Fruit fly (Drosophila melanogaster): ENCODE data around the gene CG4942.

The CG4942 gene

DNA sequence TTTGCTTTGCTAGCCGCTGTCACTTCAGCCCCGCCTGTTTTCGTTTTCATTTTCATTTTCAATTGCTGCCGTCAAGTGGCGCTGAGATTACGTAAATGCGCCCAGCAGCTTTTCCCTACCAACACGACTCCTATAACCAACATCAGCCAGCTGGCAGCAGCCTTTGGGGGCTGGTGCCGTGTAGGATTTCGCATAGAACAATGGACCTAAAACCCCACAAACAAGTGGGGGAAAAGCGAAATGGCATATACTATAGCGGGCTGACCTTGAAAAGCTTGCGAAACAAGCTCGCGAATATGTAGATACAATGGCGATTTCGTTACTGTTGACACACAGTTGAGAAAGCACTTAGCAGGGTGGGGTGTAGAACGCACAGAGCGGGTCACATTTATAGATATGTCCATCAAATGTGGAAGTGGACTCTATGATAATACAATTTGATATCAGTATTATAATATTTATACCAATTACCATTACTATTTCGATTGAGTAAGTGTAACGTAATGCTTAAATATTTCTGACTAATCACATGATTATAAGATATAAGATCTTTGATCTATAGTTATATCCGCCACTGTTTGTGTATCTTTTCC, 13.2 kb upstream of the CG4942 start:
- TF ChIP-seq CG8478 (optimal IDR thresholded peaks at IDR 0.05) (no peak), CTCF (optimal IDR thresholded peaks at IDR 0.05) (no peak)

- TF ChIP-seq CTCF (optimal IDR thresholded peaks at IDR 0.05) (no peak), CG8478 (optimal IDR thresholded peaks at IDR 0.05) (no peak)
These were observed 11.5 kb upstream of the CG4942 start for dm6 chr3L:9061449-9061848.

- TF ChIP-seq CG8478 (optimal IDR thresholded peaks at IDR 0.05) (no peak), CTCF (optimal IDR thresholded peaks at IDR 0.05) (no peak)
These were observed 10.1 kb upstream of the CG4942 start for dm6 chr3L:9062816-9063215.

dm6 chr3L:9063607-9064006, 9.3 kb upstream of the CG4942 start:
- TF ChIP-seq CTCF (optimal IDR thresholded peaks at IDR 0.05), result no peak
- no peak for TF ChIP-seq CG8478 (optimal IDR thresholded peaks at IDR 0.05)

dm6 chr3L:9064207-9064754, 8.6 kb upstream of the CG4942 start:
- TF ChIP-seq CTCF (optimal IDR thresholded peaks at IDR 0.05), result no peak
- TF ChIP-seq CG8478 (optimal IDR thresholded peaks at IDR 0.05), result no peak

- TF ChIP-seq CTCF (optimal IDR thresholded peaks at IDR 0.05) (no peak), CG8478 (optimal IDR thresholded peaks at IDR 0.05) (no peak)
These were observed 7.7 kb upstream of the CG4942 start for dm6 chr3L:9064976-9065761.

DNA sequence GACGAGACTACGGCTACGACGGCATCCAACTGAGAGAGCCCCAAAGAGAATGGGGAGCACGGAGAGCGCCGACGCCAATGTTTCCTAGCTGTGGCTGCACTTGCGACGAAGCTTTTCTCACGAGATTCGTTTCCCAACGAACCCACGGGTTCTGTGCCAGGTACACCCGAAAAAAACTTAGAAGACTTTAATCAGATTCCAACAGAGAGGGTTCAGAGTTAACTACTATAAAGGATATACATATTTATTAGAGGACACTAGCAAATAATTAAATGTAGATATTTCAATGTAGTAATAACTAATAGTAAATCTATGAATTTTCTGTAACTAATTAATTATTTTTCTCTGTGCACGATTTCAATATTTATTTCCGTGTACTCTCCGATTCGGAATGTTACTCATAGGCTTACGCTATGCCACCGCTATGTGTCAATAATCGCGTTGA, 6.9 kb upstream of the CG4942 start, which contains the start of gene Argk1:
Gene Argk1, minus strand, starts transcription at position 31 of the 445 bp plus-strand sequence.
- TF ChIP-seq CTCF (optimal IDR thresholded peaks at IDR 0.05), result no peak
- TF ChIP-seq CG8478 (optimal IDR thresholded peaks at IDR 0.05), result no peak

dm6 chr3L:9066509-9067021, 6.3 kb upstream of the CG4942 start:
- TF ChIP-seq CTCF (optimal IDR thresholded peaks at IDR 0.05) (no peak), CG8478 (optimal IDR thresholded peaks at IDR 0.05) (no peak)

- TF ChIP-seq CTCF (optimal IDR thresholded peaks at IDR 0.05) (no peak), CG8478 (optimal IDR thresholded peaks at IDR 0.05) (no peak)
These were observed 709 bp upstream of the CG4942 start for dm6 chr3L:9072062-9072730.

dm6 chr3L:9074285-9074684, 1.4 kb downstream of the CG4942 start, which contains the start of gene teq:
Gene teq, plus strand, starts transcription at chr3L:9074643.
- TF ChIP-seq CG8478 (optimal IDR thresholded peaks at IDR 0.05), result no peak
- no peak for TF ChIP-seq CTCF (optimal IDR thresholded peaks at IDR 0.05)

DNA sequence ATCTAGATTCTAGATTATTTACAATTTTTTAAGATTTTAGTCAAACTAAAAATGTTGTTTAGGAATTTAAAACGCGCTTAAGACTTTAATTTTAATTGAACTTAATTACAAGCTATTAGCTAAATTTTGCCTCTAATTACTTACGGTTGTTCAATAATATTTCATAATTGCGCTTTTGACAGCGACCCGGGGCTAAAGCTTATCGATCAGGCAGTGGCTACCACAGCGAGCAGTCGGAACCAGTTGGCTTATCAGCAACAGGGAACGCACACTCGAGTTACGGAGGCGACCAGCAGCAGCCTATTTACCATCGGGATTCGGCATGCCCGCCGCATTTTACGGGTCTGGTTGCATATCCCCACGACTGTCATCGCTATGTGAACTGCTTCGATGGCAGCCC, 2.0 kb downstream of the CG4942 start:
- no peak for TF ChIP-seq CTCF (optimal IDR thresholded peaks at IDR 0.05)
- no peak for TF ChIP-seq CG8478 (optimal IDR thresholded peaks at IDR 0.05)

DNA sequence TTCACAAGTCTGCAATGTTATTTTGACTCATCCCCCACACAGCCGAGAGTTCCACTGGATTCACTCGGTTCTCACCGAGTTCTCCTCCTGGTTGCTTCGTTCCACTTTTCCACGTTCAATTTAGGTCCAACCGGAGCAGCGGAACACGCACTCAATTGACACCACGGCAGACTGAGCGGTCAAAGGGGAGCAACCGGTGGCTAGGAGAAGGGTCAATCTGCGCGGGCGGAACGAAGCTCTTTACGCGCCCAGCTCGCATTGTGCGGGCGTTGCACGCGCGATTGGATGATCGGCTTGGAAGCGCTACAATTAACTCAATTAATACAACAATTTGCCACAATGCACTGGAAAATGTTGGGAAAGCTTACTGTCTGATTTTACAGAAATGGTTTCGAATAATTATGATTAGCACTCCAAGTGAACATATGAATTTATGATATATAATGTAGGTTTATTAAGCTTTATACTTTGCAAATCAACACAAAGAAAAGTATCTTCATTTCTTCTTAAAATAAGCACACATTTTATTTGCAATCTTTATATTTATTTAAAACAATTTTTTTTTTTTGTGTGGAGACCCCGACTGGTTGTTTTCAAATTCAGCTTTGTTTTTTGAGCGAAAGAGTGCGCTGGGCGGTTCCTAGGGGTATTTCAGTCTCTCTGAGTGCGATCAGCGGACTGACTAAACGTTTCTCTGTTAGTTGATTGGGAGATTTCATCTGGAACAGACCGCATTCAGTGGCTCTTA, 19.6 kb downstream of the CG4942 start, which contains the start of gene CG32032:
Gene CG32032, plus strand, starts transcription at position 698 of the 748 bp plus-strand sequence.
- TF ChIP-seq CTCF (optimal IDR thresholded peaks at IDR 0.05) (no peak), CG8478 (optimal IDR thresholded peaks at IDR 0.05) (no peak)

DNA sequence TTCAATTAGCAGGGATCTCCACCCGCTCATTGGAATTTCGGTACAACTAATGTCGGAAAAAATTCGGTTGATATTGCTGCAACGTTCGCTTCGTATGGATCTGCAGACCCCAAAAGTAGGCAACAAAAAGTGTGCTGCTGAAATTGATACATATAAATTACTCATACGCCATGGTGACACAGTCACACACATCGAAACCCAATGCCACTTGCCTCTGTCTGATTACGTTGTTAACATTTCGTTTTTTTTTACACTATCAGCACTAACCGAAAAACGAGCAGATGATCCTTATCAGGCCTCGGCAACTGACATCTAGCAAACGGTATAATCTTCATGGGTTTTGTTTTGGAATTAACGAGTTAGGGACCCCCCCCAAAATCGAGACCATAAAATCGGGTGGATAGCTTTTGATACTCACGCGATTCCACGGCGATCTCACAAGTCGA, 22.1 kb downstream of the CG4942 start:
- TF ChIP-seq CTCF (optimal IDR thresholded peaks at IDR 0.05) (no peak), CG8478 (optimal IDR thresholded peaks at IDR 0.05) (no peak)

- TF ChIP-seq CTCF (optimal IDR thresholded peaks at IDR 0.05) (no peak), CG8478 (optimal IDR thresholded peaks at IDR 0.05) (no peak)
These were observed 22.8 kb downstream of the CG4942 start for dm6 chr3L:9095704-9096103.
